Fruit fly (Drosophila melanogaster) whole organism, embryonic: ENCODE measurements around the gene cd.

Experiments
- Atf3 ChIP-seq: fragments of 200-800 bp; sonication (Bioruptor generic); optimal IDR thresholded peaks from 3 replicates; lab custom pipeline; 2016; ENCODE audit warnings: missing biosample characterization, missing genetic modification characterization
- B-H2 ChIP-seq: fragments of 200-800 bp; sonication (Bioruptor generic); optimal IDR thresholded peaks from 2 replicates; lab custom pipeline; 2018; ENCODE audit warnings: missing biosample characterization, mild to moderate bottlenecking, missing genetic modification characterization
- C15 ChIP-seq: fragments of 200-800 bp; sonication (Bioruptor generic); IDR thresholded peaks from 3 replicates; pipeline ENCODE4 v1.3.6; 2022; ENCODE audit warnings: missing biosample characterization, missing genetic modification characterization
- CG11456 ChIP-seq: fragments of 200-800 bp; sonication (Bioruptor generic); IDR thresholded peaks from 3 replicates; pipeline ENCODE4 v1.3.6; 2022; ENCODE audit warnings: missing biosample characterization, missing genetic modification characterization
- CG12236 ChIP-seq: fragments of 200-800 bp; sonication (Bioruptor generic); optimal IDR thresholded peaks from 2 replicates; lab custom pipeline; 2016; ENCODE audit warnings: missing biosample characterization, missing genetic modification characterization
- CG13894 ChIP-seq: fragments of 200-800 bp; sonication (Bioruptor generic); optimal IDR thresholded peaks from 3 replicates; lab custom pipeline; 2018; ENCODE audit warnings: missing biosample characterization, mild to moderate bottlenecking, missing genetic modification characterization, moderate library complexity
- CG16863 ChIP-seq: fragments of 200-800 bp; sonication (Bioruptor generic); optimal IDR thresholded peaks from 3 replicates; lab custom pipeline; 2016; ENCODE audit warnings: missing biosample characterization, missing genetic modification characterization
- CG17328 ChIP-seq: fragments of 200-800 bp; sonication (Bioruptor generic); IDR thresholded peaks from 2 replicates; pipeline ENCODE4 v1.3.6; 2022; ENCODE audit warnings: missing biosample characterization, missing genetic modification characterization
- CG18599 ChIP-seq: fragments of 200-800 bp; sonication (Bioruptor generic); optimal IDR thresholded peaks from 3 replicates; lab custom pipeline; 2017; ENCODE audit warnings: missing biosample characterization, missing genetic modification characterization, mild to moderate bottlenecking, moderate library complexity, missing genetic modification reagents
- CG32772 ChIP-seq: fragments of 200-800 bp; sonication (Bioruptor generic); IDR thresholded peaks from 2 replicates; pipeline ENCODE4 v1.3.6; 2022; ENCODE audit warnings: missing biosample characterization, missing genetic modification characterization
- CG3726 ChIP-seq: fragments of 200-800 bp; sonication (Bioruptor generic); IDR thresholded peaks from 3 replicates; pipeline ENCODE4, ENCODE4 v1.3.6; 2022; ENCODE audit warnings: missing biosample characterization, missing genetic modification characterization
- CG4424 ChIP-seq: fragments of 200-800 bp; sonication (Bioruptor generic); optimal IDR thresholded peaks from 3 replicates; lab custom pipeline; 2016; ENCODE audit warnings: missing biosample characterization, missing genetic modification characterization
- CG4820 ChIP-seq: fragments of 200-800 bp; sonication (Bioruptor generic); optimal IDR thresholded peaks from 3 replicates; lab custom pipeline; 2016; ENCODE audit warnings: missing biosample characterization, missing genetic modification characterization
- CG6689 ChIP-seq: fragments of 200-800 bp; sonication (Bioruptor generic); IDR thresholded peaks from 2 replicates; pipeline ENCODE4 v1.3.6; 2022; ENCODE audit warnings: missing biosample characterization, missing genetic modification characterization
- CG9727 ChIP-seq: fragments of 200-800 bp; sonication (Bioruptor generic); optimal IDR thresholded peaks from 3 replicates; lab custom pipeline; 2017; ENCODE audit warnings: missing biosample characterization, mild to moderate bottlenecking, missing genetic modification characterization
- D19A ChIP-seq: fragments of 200-800 bp; optimal IDR thresholded peaks from 3 replicates; lab custom pipeline; 2019; ENCODE audit warnings: missing biosample characterization, mild to moderate bottlenecking, missing genetic modification characterization, moderate library complexity
- Dfd ChIP-seq, 2 experiments: fragments of >200 bp; optimal IDR thresholded peaks; 2 replicates each; lab custom pipeline; 2017; ENCODE audit warnings: missing biosample characterization in 2 of 2, missing genetic modification characterization in 2 of 2
- Dip2 ChIP-seq: fragments of 200-800 bp; sonication (Bioruptor generic); IDR thresholded peaks from 2 replicates; pipeline ENCODE4 v1.3.6; 2022; ENCODE audit warnings: missing biosample characterization, missing genetic modification characterization
- Fer3 ChIP-seq: fragments of 200-800 bp; sonication (Bioruptor generic); optimal IDR thresholded peaks from 2 replicates; lab custom pipeline; 2018; ENCODE audit warnings: missing biosample characterization, mild to moderate bottlenecking, missing genetic modification characterization, moderate library complexity
- H15 ChIP-seq: fragments of 200-800 bp; sonication (Bioruptor generic); IDR thresholded peaks from 3 replicates; pipeline ENCODE4 v1.3.6; 2022; ENCODE audit warnings: missing biosample characterization, missing genetic modification characterization
- H2.0 ChIP-seq: fragments of 200-800 bp; sonication (Bioruptor generic); IDR thresholded peaks from 2 replicates; pipeline ENCODE4 v1.3.6; 2022; ENCODE audit warnings: missing biosample characterization, missing genetic modification characterization
- HLH4C ChIP-seq: fragments of 200-800 bp; sonication (Bioruptor generic); IDR thresholded peaks from 3 replicates; pipeline ENCODE4 v1.3.6; 2022; ENCODE audit warnings: missing biosample characterization, missing genetic modification characterization; ENCODE audit not compliant: partially characterized antibody
- Hsf ChIP-seq: fragments of 200-800 bp; sonication (Bioruptor generic); optimal IDR thresholded peaks from 3 replicates; lab custom pipeline; 2016; ENCODE audit warnings: missing biosample characterization, missing genetic modification characterization
- Jarid2 ChIP-seq: fragments of 200-800 bp; sonication (Bioruptor generic); optimal IDR thresholded peaks from 3 replicates; lab custom pipeline; 2017; ENCODE audit warnings: mild to moderate bottlenecking, missing biosample characterization, missing genetic modification reagents, missing genetic modification characterization
- MTF-1 ChIP-seq: fragments of 200-800 bp; sonication (Bioruptor generic); optimal IDR thresholded peaks from 2 replicates; lab custom pipeline; 2018; ENCODE audit warnings: missing biosample characterization, mild to moderate bottlenecking, missing genetic modification characterization, borderline replicate concordance
- Max ChIP-seq: fragments of 200-800 bp; sonication (Bioruptor generic); optimal IDR thresholded peaks from 2 replicates; lab custom pipeline; 2016; ENCODE audit warnings: missing biosample characterization, mild to moderate bottlenecking, missing genetic modification characterization
- Ravus ChIP-seq: fragments of 200-800 bp; sonication (Bioruptor generic); IDR thresholded peaks from 2 replicates; pipeline ENCODE4 v1.3.6; 2022; ENCODE audit warnings: missing biosample characterization, missing genetic modification characterization
- ash1 ChIP-seq: fragments of 200-800 bp; sonication (Bioruptor generic); optimal IDR thresholded peaks from 2 replicates; lab custom pipeline; 2018; ENCODE audit warnings: missing biosample characterization, mild to moderate bottlenecking, missing genetic modification characterization
- bbx ChIP-seq: fragments of 200-800 bp; sonication (Bioruptor generic); IDR thresholded peaks from 2 replicates; pipeline ENCODE4 v1.3.6; 2022; ENCODE audit warnings: missing biosample characterization, missing genetic modification characterization; ENCODE audit not compliant: partially characterized antibody
- bowl ChIP-seq: fragments of 200-800 bp; sonication (Bioruptor generic); IDR thresholded peaks from 2 replicates; pipeline ENCODE4 v1.3.6; 2022; ENCODE audit warnings: missing biosample characterization, missing genetic modification characterization
- cg ChIP-seq: fragments of 200-800 bp; sonication (Bioruptor generic); optimal IDR thresholded peaks from 3 replicates; lab custom pipeline; 2019; ENCODE audit warnings: missing biosample characterization, mild to moderate bottlenecking, missing genetic modification characterization, moderate library complexity
- cwo ChIP-seq: fragments of 200-800 bp; sonication (Bioruptor generic); optimal IDR thresholded peaks from 3 replicates; lab custom pipeline; 2017; ENCODE audit warnings: missing biosample characterization, missing genetic modification characterization, mild to moderate bottlenecking, moderate library complexity, missing genetic modification reagents
- danr ChIP-seq: fragments of 200-800 bp; sonication (Bioruptor generic); IDR thresholded peaks from 2 replicates; pipeline ENCODE4 v1.3.6; 2022; ENCODE audit warnings: missing biosample characterization, missing genetic modification characterization
- dmrt11E ChIP-seq: fragments of 200-800 bp; sonication (Bioruptor generic); optimal IDR thresholded peaks from 3 replicates; lab custom pipeline; 2018; ENCODE audit warnings: missing biosample characterization, mild to moderate bottlenecking, missing genetic modification characterization, moderate library complexity
- fd3F ChIP-seq: fragments of 200-800 bp; sonication (Bioruptor generic); optimal IDR thresholded peaks from 2 replicates; lab custom pipeline; 2018; ENCODE audit warnings: missing biosample characterization, mild to moderate bottlenecking, missing genetic modification characterization, moderate library complexity
- gem ChIP-seq: fragments of 200-800 bp; sonication (Bioruptor generic); optimal IDR thresholded peaks from 2 replicates; lab custom pipeline; 2019; ENCODE audit warnings: missing biosample characterization, mild to moderate bottlenecking, missing genetic modification characterization, moderate library complexity
- gro ChIP-seq: fragments of 200-800 bp; sonication (Bioruptor generic); optimal IDR thresholded peaks from 2 replicates; lab custom pipeline; 2016; ENCODE audit warnings: missing biosample characterization, missing genetic modification characterization
- her ChIP-seq: fragments of 200-800 bp; sonication (Bioruptor generic); optimal IDR thresholded peaks from 2 replicates; lab custom pipeline; 2016; ENCODE audit warnings: missing biosample characterization, missing genetic modification characterization
- ind ChIP-seq: fragments of 200-800 bp; sonication (Bioruptor generic); optimal IDR thresholded peaks from 3 replicates; lab custom pipeline; 2016; ENCODE audit warnings: missing biosample characterization, missing genetic modification characterization
- jing ChIP-seq: fragments of 200-800 bp; sonication (Bioruptor generic); optimal IDR thresholded peaks from 2 replicates; lab custom pipeline; 2018; ENCODE audit warnings: missing biosample characterization, mild to moderate bottlenecking, missing genetic modification characterization
- lab ChIP-seq: fragments of 200-800 bp; sonication (Bioruptor generic); optimal IDR thresholded peaks from 3 replicates; lab custom pipeline; 2017; ENCODE audit warnings: missing biosample characterization, missing genetic modification characterization, mild to moderate bottlenecking, moderate library complexity, missing genetic modification reagents
- mirr ChIP-seq: fragments of 200-800 bp; sonication (Bioruptor generic); optimal IDR thresholded peaks from 3 replicates; lab custom pipeline; 2018; ENCODE audit warnings: missing biosample characterization, mild to moderate bottlenecking, missing genetic modification characterization
- odd ChIP-seq: fragments of 200-800 bp; sonication (Bioruptor generic); optimal IDR thresholded peaks from 2 replicates; lab custom pipeline; 2017; ENCODE audit warnings: missing biosample characterization, mild to moderate bottlenecking, missing genetic modification characterization
- scrt ChIP-seq: fragments of 200-800 bp; sonication (Bioruptor generic); optimal IDR thresholded peaks from 2 replicates; lab custom pipeline; 2018; ENCODE audit warnings: missing biosample characterization, mild to moderate bottlenecking, missing genetic modification characterization, moderate library complexity
- seq ChIP-seq: fragments of 200-800 bp; sonication (Bioruptor generic); IDR thresholded peaks from 2 replicates; pipeline ENCODE4 v1.3.6; 2022; ENCODE audit warnings: missing biosample characterization, missing genetic modification characterization
- slbo ChIP-seq: fragments of 200-800 bp; sonication (Bioruptor generic); IDR thresholded peaks from 2 replicates; pipeline ENCODE4 v1.3.6; 2022; ENCODE audit warnings: missing biosample characterization, missing genetic modification characterization
- sug ChIP-seq: fragments of 200-800 bp; optimal IDR thresholded peaks from 2 replicates; lab custom pipeline; 2019; ENCODE audit warnings: missing biosample characterization, mild to moderate bottlenecking, missing genetic modification characterization, moderate library complexity
- tna ChIP-seq: fragments of 200-800 bp; sonication (Bioruptor generic); IDR thresholded peaks from 2 replicates; pipeline ENCODE4 v1.3.6; 2022; ENCODE audit warnings: missing biosample characterization, missing genetic modification characterization; ENCODE audit not compliant: partially characterized antibody
- unc-4 ChIP-seq: fragments of 200-800 bp; sonication (Bioruptor generic); IDR thresholded peaks from 2 replicates; pipeline ENCODE4 v1.3.6; 2022; ENCODE audit warnings: missing biosample characterization, missing genetic modification characterization; ENCODE audit not compliant: partially characterized antibody
- z ChIP-seq: fragments of 200-800 bp; sonication (Bioruptor generic); IDR thresholded peaks from 3 replicates; pipeline ENCODE4 v1.3.6; 2022; ENCODE audit warnings: missing biosample characterization, missing genetic modification characterization

cd gene

DNA sequence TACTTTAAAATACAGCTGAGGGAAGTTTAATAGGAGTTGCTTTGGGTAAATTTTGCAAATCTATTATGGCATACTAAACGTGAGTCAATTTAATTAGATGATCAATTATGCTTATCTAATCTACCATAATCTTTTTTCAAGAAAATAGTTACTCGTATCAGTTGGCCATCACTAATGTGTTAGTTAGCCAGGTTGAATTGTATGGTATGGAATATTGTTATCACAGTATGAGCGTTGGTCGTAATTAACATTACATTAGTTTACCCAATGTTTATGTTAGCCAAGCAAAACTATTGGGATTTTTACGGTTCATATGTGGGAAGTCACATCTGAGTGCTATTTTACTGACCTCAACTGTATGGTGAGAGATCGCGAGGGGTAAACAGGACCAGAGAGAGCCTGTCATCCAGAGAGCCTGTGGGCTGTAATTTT lies 21.2 kb upstream of the cd start (continued):
- TF ChIP-seq her (GFP tag; lab: Kevin White, UChicago): peak; percentile 41
- TF ChIP-seq z: no peak
- no peak for TF ChIP-seq Dip2 (GFP tag; lab: Robert Waterston, UW)
- no peak for TF ChIP-seq Ravus
- TF ChIP-seq mirr: no peak
- 0 out of 2 replicates have a peak, but pooled peaks have one; percentile 29 for TF ChIP-seq CG32772 (GFP tag; lab: Robert Waterston, UW)
- TF ChIP-seq jing: no peak
- TF ChIP-seq H15: no peak
- no peak for TF ChIP-seq fd3F (GFP tag; lab: Kevin White, UChicago)
- peak; percentile 5 for TF ChIP-seq Jarid2 (GFP tag; lab: Kevin White, UChicago)
- no peak for TF ChIP-seq Dfd (GFP tag; optimal IDR thresholded peaks at IDR 0.05; lab: Kevin White, UChicago)
- peak; percentile 53 for TF ChIP-seq sug (tag; lab: Kevin White, UChicago)
- TF ChIP-seq scrt (GFP tag; lab: Kevin White, UChicago): no peak
- TF ChIP-seq tna (GFP tag; lab: Robert Waterston, UW): no peak
- peak; percentile 77 for TF ChIP-seq lab (GFP tag; lab: Kevin White, UChicago)
- TF ChIP-seq HLH4C (GFP tag; lab: Robert Waterston, UW): no peak
- TF ChIP-seq unc-4 (GFP tag; lab: Robert Waterston, UW): no peak
- TF ChIP-seq CG4820 (GFP tag; lab: Kevin White, UChicago): peak; percentile 74
- peak; percentile 34; the same call in 1 of the 2 replicates for TF ChIP-seq CG17328 (GFP tag; lab: Robert Waterston, UW)
- peak; percentile 72 for TF ChIP-seq CG18599 (GFP tag; lab: Kevin White, UChicago)
- TF ChIP-seq gro (GFP tag; lab: Kevin White, UChicago): peak; percentile 35
- peak; percentile 85 for TF ChIP-seq gem
- TF ChIP-seq cwo (GFP tag; lab: Kevin White, UChicago): peak; percentile 55
- no peak for TF ChIP-seq bowl (GFP tag; lab: Robert Waterston, UW)
- no peak for TF ChIP-seq slbo (GFP tag; lab: Robert Waterston, UW)
- TF ChIP-seq CG9727 (GFP tag; lab: Kevin White, UChicago): peak; percentile 95
- TF ChIP-seq CG3726 (GFP tag; lab: Robert Waterston, UW): no peak
- TF ChIP-seq odd (GFP tag; lab: Kevin White, UChicago): peak; percentile 55
- TF ChIP-seq C15: no peak
- TF ChIP-seq bbx (GFP tag; lab: Robert Waterston, UW): no peak
- TF ChIP-seq CG13894 (tag; lab: Kevin White, UChicago): no peak
- no peak for TF ChIP-seq danr (GFP tag; lab: Robert Waterston, UW)
- no peak for TF ChIP-seq cg (GFP tag; lab: Kevin White, UChicago)
- peak; percentile 31; the same call in 1 of the 2 replicates for TF ChIP-seq H2.0 (GFP tag; lab: Robert Waterston, UW)
- peak; percentile 80 for TF ChIP-seq CG4424
- peak; percentile 95 for TF ChIP-seq dmrt11E (tag; lab: Kevin White, UChicago)
- peak; percentile 74 for TF ChIP-seq Atf3 (GFP tag; lab: Kevin White, UChicago)
- peak; percentile 24 for TF ChIP-seq Fer3
- no peak for TF ChIP-seq CG11456
- peak; percentile 54 for TF ChIP-seq CG6689 (GFP tag; lab: Robert Waterston, UW)
- peak; percentile 74 for TF ChIP-seq D19A
- TF ChIP-seq seq: 0 out of 2 replicates have a peak, but pooled peaks have one; percentile 37
- peak; percentile 73 for TF ChIP-seq CG16863 (GFP tag; lab: Kevin White, UChicago)
- no peak for TF ChIP-seq ash1 (GFP tag; lab: Kevin White, UChicago)
- TF ChIP-seq MTF-1 (GFP tag; lab: Kevin White, UChicago): no peak
- peak; percentile 62 for TF ChIP-seq Max (GFP tag; lab: Kevin White, UChicago)
- TF ChIP-seq B-H2 (GFP tag; lab: Kevin White, UChicago): no peak
- peak; percentile 83 for TF ChIP-seq CG12236 (GFP tag; lab: Kevin White, UChicago)
- TF ChIP-seq ind: peak; percentile 68
- TF ChIP-seq Hsf (GFP tag; lab: Kevin White, UChicago): peak; percentile 75
